Worm (Caenorhabditis elegans) whole organism, early embryonic: ENCODE results near the gene let-23.

Source experiments
- ama-1 ChIP-seq: fragments of 150-350 bp; optimal IDR thresholded peaks from 2 replicates; lab custom pipeline; 2014
- scrt-1 ChIP-seq: fragments of 200-800 bp; sonication (Bioruptor generic); IDR thresholded peaks from 2 replicates; pipeline ENCODE4 v1.3.6; 2022; ENCODE audit warnings: missing genetic modification characterization, missing compliant biosample characterization
- sea-1 ChIP-seq: fragments of 200-800 bp; sonication (Bioruptor generic); conservative IDR thresholded peaks from 2 replicates; pipeline ENCODE4 v1.3.6; 2022; ENCODE audit warnings: missing genetic modification characterization, missing compliant biosample characterization

DNA sequence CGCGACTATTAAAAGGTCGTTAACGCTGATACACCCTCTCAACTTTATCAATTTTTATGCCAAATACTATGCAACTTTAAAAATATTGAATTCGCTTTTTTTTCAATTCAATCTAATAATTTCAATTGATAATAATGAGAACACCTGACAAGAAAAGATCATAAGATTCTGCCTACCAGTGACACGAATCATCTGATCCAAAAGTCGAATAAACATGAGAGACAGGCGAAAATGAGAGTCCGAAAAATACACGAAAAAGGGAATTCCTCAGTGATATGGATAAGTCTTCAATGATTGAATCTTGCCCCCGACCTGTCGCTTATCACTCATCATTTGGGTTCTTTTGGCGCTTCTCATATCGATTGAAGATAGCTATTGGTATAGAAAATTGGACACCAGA, 44.3 kb downstream of the let-23 start:
- TF ChIP-seq ama-1 (lab: Kevin White, UChicago) (no peak), sea-1 (GFP tag; lab: Robert Waterston, UW) (no peak), scrt-1 (GFP tag; lab: Robert Waterston, UW) (no peak)
